Fruit fly (Drosophila melanogaster) whole organism, embryonic: ENCODE results near the gene asf1.
A peak's percentile ranks its signal among the peaks of the same experiment; 100 is the strongest.

Experiments used
- CG11085 ChIP-seq: fragments of 200-800 bp; sonication (Bioruptor generic); IDR thresholded peaks from 2 replicates; pipeline ENCODE4 v1.3.6; 2022; ENCODE audit warnings: missing biosample characterization, missing genetic modification characterization
- CG12155 ChIP-seq: fragments of 200-800 bp; sonication (Bioruptor generic); optimal IDR thresholded peaks from 3 replicates; lab custom pipeline; 2016; ENCODE audit warnings: missing biosample characterization, missing genetic modification characterization
- CG1529 ChIP-seq: fragments of 200-800 bp; sonication (Bioruptor generic); optimal IDR thresholded peaks from 3 replicates; lab custom pipeline; 2018; ENCODE audit warnings: missing biosample characterization, missing genetic modification characterization
- CG1603 ChIP-seq: fragments of 200-800 bp; sonication (Bioruptor generic); optimal IDR thresholded peaks from 2 replicates; lab custom pipeline; 2019; ENCODE audit warnings: missing biosample characterization, mild to moderate bottlenecking, missing genetic modification characterization, moderate library complexity
- CG16779 ChIP-seq: fragments of 200-800 bp; sonication (Bioruptor generic); IDR thresholded peaks from 2 replicates; pipeline ENCODE4 v1.3.6; 2022; ENCODE audit warnings: missing biosample characterization, missing genetic modification characterization
- CG17359 ChIP-seq: fragments of 200-800 bp; sonication (Bioruptor generic); optimal IDR thresholded peaks from 3 replicates; lab custom pipeline; 2018; ENCODE audit warnings: missing biosample characterization, mild to moderate bottlenecking, missing genetic modification characterization, moderate library complexity
- CG17802 ChIP-seq: fragments of 200-800 bp; sonication (Bioruptor generic); optimal IDR thresholded peaks from 2 replicates; lab custom pipeline; 2018; ENCODE audit warnings: missing biosample characterization, mild to moderate bottlenecking, missing genetic modification characterization, moderate library complexity
- CG3407 ChIP-seq: fragments of 200-800 bp; sonication (Bioruptor generic); optimal IDR thresholded peaks from 2 replicates; lab custom pipeline; 2018; ENCODE audit warnings: missing biosample characterization, mild to moderate bottlenecking, missing genetic modification characterization
- CG4328 ChIP-seq: fragments of 200-800 bp; sonication (Bioruptor generic); optimal IDR thresholded peaks from 3 replicates; lab custom pipeline; 2017; ENCODE audit warnings: missing biosample characterization, missing genetic modification reagents, missing genetic modification characterization
- CG6765 ChIP-seq: fragments of 200-800 bp; sonication (Bioruptor generic); optimal IDR thresholded peaks from 3 replicates; lab custom pipeline; 2017; ENCODE audit warnings: missing biosample characterization, mild to moderate bottlenecking, missing genetic modification characterization
- CG6854 ChIP-seq: fragments of 200-800 bp; sonication (Bioruptor generic); optimal IDR thresholded peaks from 3 replicates; lab custom pipeline; 2017; ENCODE audit warnings: missing biosample characterization, mild to moderate bottlenecking, missing genetic modification characterization
- CG7963 ChIP-seq: fragments of 200-800 bp; sonication (Bioruptor generic); IDR thresholded peaks from 3 replicates; pipeline ENCODE4 v1.3.6; 2022; ENCODE audit warnings: missing biosample characterization, missing genetic modification characterization; ENCODE audit not compliant: partially characterized antibody
- CG9727 ChIP-seq: fragments of 200-800 bp; sonication (Bioruptor generic); optimal IDR thresholded peaks from 3 replicates; lab custom pipeline; 2017; ENCODE audit warnings: missing biosample characterization, mild to moderate bottlenecking, missing genetic modification characterization
- CG9932 ChIP-seq: fragments of 200-800 bp; sonication (Bioruptor generic); IDR thresholded peaks from 2 replicates; pipeline ENCODE4 v1.3.6; 2022; ENCODE audit warnings: missing biosample characterization, missing genetic modification characterization
- Camta ChIP-seq: fragments of 200-800 bp; sonication (Bioruptor generic); optimal IDR thresholded peaks from 2 replicates; lab custom pipeline; 2016; ENCODE audit warnings: missing biosample characterization, missing genetic modification characterization
- Chrac-16 ChIP-seq: fragments of 200-800 bp; sonication (Bioruptor generic); optimal IDR thresholded peaks from 3 replicates; lab custom pipeline; 2016; ENCODE audit warnings: missing biosample characterization, missing genetic modification characterization
- Dip3 ChIP-seq: fragments of 200-800 bp; sonication (Bioruptor generic); optimal IDR thresholded peaks from 3 replicates; lab custom pipeline; 2016; ENCODE audit warnings: missing biosample characterization, missing genetic modification characterization
- HLH3B ChIP-seq: fragments of 200-800 bp; sonication (Bioruptor generic); IDR thresholded peaks from 2 replicates; pipeline ENCODE4 v1.3.6; 2022; ENCODE audit warnings: missing biosample characterization, missing genetic modification characterization
- HLH4C ChIP-seq: fragments of 200-800 bp; sonication (Bioruptor generic); IDR thresholded peaks from 3 replicates; pipeline ENCODE4 v1.3.6; 2022; ENCODE audit warnings: missing biosample characterization, missing genetic modification characterization; ENCODE audit not compliant: partially characterized antibody
- Hand ChIP-seq: fragments of 200-800 bp; sonication (Bioruptor generic); optimal IDR thresholded peaks from 2 replicates; lab custom pipeline; 2017; ENCODE audit warnings: mild to moderate bottlenecking, missing biosample characterization, missing genetic modification reagents, missing genetic modification characterization
- Hr39 ChIP-seq: fragments of >200 bp; optimal IDR thresholded peaks from 2 replicates; lab custom pipeline; 2017
- MESR4 ChIP-seq: fragments of 200-800 bp; sonication (Bioruptor generic); optimal IDR thresholded peaks from 2 replicates; lab custom pipeline; 2018; ENCODE audit warnings: missing biosample characterization, mild to moderate bottlenecking, missing genetic modification characterization, moderate library complexity
- Meics ChIP-seq: fragments of 200-800 bp; sonication (Bioruptor generic); optimal IDR thresholded peaks from 2 replicates; lab custom pipeline; 2017; ENCODE audit warnings: missing biosample characterization, mild to moderate bottlenecking, missing genetic modification characterization
- NC2β ChIP-seq: fragments of 200-800 bp; sonication (Bioruptor generic); optimal IDR thresholded peaks from 2 replicates; lab custom pipeline; 2016; ENCODE audit warnings: missing biosample characterization, missing genetic modification characterization
- Nf-YB ChIP-seq: fragments of 200-800 bp; sonication (Bioruptor generic); optimal IDR thresholded peaks from 3 replicates; lab custom pipeline; 2019; ENCODE audit warnings: missing biosample characterization, mild to moderate bottlenecking, missing genetic modification characterization, moderate library complexity
- Optix ChIP-seq: fragments of 200-800 bp; sonication (Bioruptor generic); IDR thresholded peaks from 3 replicates; pipeline ENCODE4 v1.3.6; 2022; ENCODE audit warnings: missing biosample characterization, missing genetic modification characterization
- Ptx1 ChIP-seq: fragments of 200-800 bp; sonication (Bioruptor generic); IDR thresholded peaks from 2 replicates; pipeline ENCODE4 v1.3.6; 2022; ENCODE audit warnings: missing biosample characterization, missing genetic modification characterization
- Spps ChIP-seq: fragments of 200-800 bp; sonication (Bioruptor generic); optimal IDR thresholded peaks from 2 replicates; lab custom pipeline; 2018; ENCODE audit warnings: missing biosample characterization, mild to moderate bottlenecking, missing genetic modification characterization
- Ssrp ChIP-seq: fragments of 200-800 bp; sonication (Bioruptor generic); optimal IDR thresholded peaks from 2 replicates; lab custom pipeline; 2018; ENCODE audit warnings: missing biosample characterization, mild to moderate bottlenecking, missing genetic modification characterization, moderate library complexity
- ash1 ChIP-seq: fragments of 200-800 bp; sonication (Bioruptor generic); optimal IDR thresholded peaks from 2 replicates; lab custom pipeline; 2018; ENCODE audit warnings: missing biosample characterization, mild to moderate bottlenecking, missing genetic modification characterization
- cwo ChIP-seq: fragments of 200-800 bp; sonication (Bioruptor generic); optimal IDR thresholded peaks from 3 replicates; lab custom pipeline; 2017; ENCODE audit warnings: missing biosample characterization, missing genetic modification characterization, mild to moderate bottlenecking, moderate library complexity, missing genetic modification reagents
- da ChIP-seq: fragments of 200-800 bp; sonication (Bioruptor generic); optimal IDR thresholded peaks from 2 replicates; lab custom pipeline; 2016; ENCODE audit warnings: missing biosample characterization, missing genetic modification characterization
- dmrt99B ChIP-seq: fragments of 200-800 bp; sonication (Bioruptor generic); optimal IDR thresholded peaks from 2 replicates; lab custom pipeline; 2018; ENCODE audit warnings: missing biosample characterization, mild to moderate bottlenecking, missing genetic modification characterization, moderate library complexity
- en ChIP-seq: fragments of 200-800 bp; sonication (Bioruptor generic); optimal IDR thresholded peaks from 2 replicates; lab custom pipeline; 2016; ENCODE audit warnings: missing biosample characterization, missing genetic modification characterization
- exex ChIP-seq: fragments of 200-800 bp; sonication (Bioruptor generic); optimal IDR thresholded peaks from 4 replicates; lab custom pipeline; 2018; ENCODE audit warnings: missing biosample characterization, mild to moderate bottlenecking, missing genetic modification characterization, moderate library complexity
- gfzf ChIP-seq: fragments of 200-800 bp; sonication (Bioruptor generic); optimal IDR thresholded peaks from 2 replicates; lab custom pipeline; 2016; ENCODE audit warnings: missing biosample characterization, mild to moderate bottlenecking, missing genetic modification characterization, moderate library complexity
- grn ChIP-seq: fragments of 200-800 bp; sonication (Bioruptor generic); optimal IDR thresholded peaks from 3 replicates; lab custom pipeline; 2017; ENCODE audit warnings: missing biosample characterization, missing genetic modification characterization
- kah ChIP-seq: fragments of 200-800 bp; sonication (Bioruptor generic); optimal IDR thresholded peaks from 2 replicates; lab custom pipeline; 2018; ENCODE audit warnings: missing biosample characterization, mild to moderate bottlenecking, missing genetic modification characterization
- pfk ChIP-seq: fragments of 200-800 bp; sonication (Bioruptor generic); optimal IDR thresholded peaks from 2 replicates; lab custom pipeline; 2018; ENCODE audit warnings: missing biosample characterization, mild to moderate bottlenecking, missing genetic modification characterization, moderate library complexity
- phol ChIP-seq: fragments of 200-800 bp; sonication (Bioruptor generic); optimal IDR thresholded peaks from 3 replicates; lab custom pipeline; 2018; ENCODE audit warnings: missing biosample characterization, mild to moderate bottlenecking, missing genetic modification characterization, moderate library complexity
- pros ChIP-seq: fragments of 200-800 bp; sonication (Bioruptor generic); optimal IDR thresholded peaks from 3 replicates; lab custom pipeline; 2019; ENCODE audit warnings: missing biosample characterization, mild to moderate bottlenecking, missing genetic modification characterization, moderate library complexity
- repo ChIP-seq: fragments of 200-800 bp; sonication (Bioruptor generic); optimal IDR thresholded peaks from 2 replicates; lab custom pipeline; 2016; ENCODE audit warnings: missing biosample characterization, missing genetic modification characterization
- sd ChIP-seq: fragments of 200-800 bp; sonication (Bioruptor generic); optimal IDR thresholded peaks from 3 replicates; lab custom pipeline; 2018; ENCODE audit warnings: missing biosample characterization, mild to moderate bottlenecking, missing genetic modification characterization, moderate library complexity
- sens ChIP-seq: fragments of 200-800 bp; sonication (Bioruptor generic); peaks from one replicate; lab custom pipeline; 2016; ENCODE audit warnings: missing biosample characterization, missing genetic modification characterization
- sob ChIP-seq: fragments of 200-800 bp; sonication (Bioruptor generic); IDR thresholded peaks from 2 replicates; pipeline ENCODE4 v1.3.6; 2022; ENCODE audit warnings: missing biosample characterization, missing genetic modification characterization
- sr ChIP-seq: fragments of 200-800 bp; sonication (Bioruptor generic); IDR thresholded peaks from 3 replicates; pipeline ENCODE4 v1.3.6; 2022; ENCODE audit warnings: missing biosample characterization, missing genetic modification characterization
- sug ChIP-seq: fragments of 200-800 bp; optimal IDR thresholded peaks from 2 replicates; lab custom pipeline; 2019; ENCODE audit warnings: missing biosample characterization, mild to moderate bottlenecking, missing genetic modification characterization, moderate library complexity
- tna ChIP-seq: fragments of 200-800 bp; sonication (Bioruptor generic); IDR thresholded peaks from 2 replicates; pipeline ENCODE4 v1.3.6; 2022; ENCODE audit warnings: missing biosample characterization, missing genetic modification characterization; ENCODE audit not compliant: partially characterized antibody
- vfl ChIP-seq: fragments of 200-800 bp; sonication (Bioruptor generic); optimal IDR thresholded peaks from 2 replicates; lab custom pipeline; 2016; ENCODE audit warnings: missing biosample characterization, missing genetic modification characterization

asf1 gene

DNA sequence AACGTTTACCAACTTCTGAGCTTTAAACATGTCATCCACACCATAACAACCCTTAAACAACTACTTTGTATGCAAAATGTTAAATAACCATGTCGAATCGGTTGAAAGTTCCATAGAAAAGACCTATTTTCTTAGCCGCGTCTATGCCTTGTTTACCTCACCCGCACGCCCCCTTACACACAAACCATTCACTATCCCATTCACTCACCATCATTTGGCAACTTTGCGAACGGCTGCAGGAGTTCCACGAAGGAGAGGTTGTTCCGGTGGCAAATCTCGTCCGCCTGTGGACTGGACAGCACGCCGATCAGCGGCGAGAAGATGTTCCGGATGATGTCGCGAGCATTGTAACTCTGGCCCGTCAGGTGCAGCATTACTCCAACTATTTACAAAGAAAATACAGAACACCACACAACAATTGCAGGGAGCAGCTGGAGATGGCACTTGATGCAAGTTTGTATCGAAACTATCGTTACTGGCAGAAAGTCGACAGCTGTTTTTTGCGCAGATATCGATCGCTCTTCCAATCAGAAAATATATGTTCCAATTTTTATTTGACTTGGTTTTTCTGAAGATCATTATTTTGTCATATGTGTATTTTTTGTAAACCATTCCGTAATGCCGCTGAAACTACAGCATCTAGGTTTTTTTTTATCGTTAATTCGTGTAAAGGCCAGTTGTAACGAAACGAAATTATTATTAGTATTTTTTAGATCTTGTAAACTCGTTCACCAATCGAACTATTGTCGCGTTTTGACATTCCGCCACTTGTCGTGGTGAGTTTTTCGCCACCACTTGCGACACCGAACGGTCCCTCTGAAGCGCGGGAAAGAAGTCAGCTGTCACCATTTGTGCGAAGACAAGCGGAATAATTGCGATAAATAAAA is at the start of gene asf1:
TSS of gene asf1 (plus strand) at position 823 of the 887 bp plus-strand sequence.
- TF ChIP-seq sob (GFP tag; lab: Robert Waterston, UW) (no peak), Camta (GFP tag; lab: Kevin White, UChicago) (no peak), exex (no peak), repo (no peak), sug (tag; lab: Kevin White, UChicago) (no peak), HLH4C (peak; percentile 64), cwo (GFP tag; lab: Kevin White, UChicago) (no peak), gfzf (peak; percentile 85), Optix (GFP tag; lab: Robert Waterston, UW) (no peak), ash1 (GFP tag; lab: Kevin White, UChicago) (no peak), tna (GFP tag; lab: Robert Waterston, UW) (peak; percentile 49; the same call in 1 of the 2 replicates), Ptx1 (GFP tag; lab: Robert Waterston, UW) (no peak), kah (GFP tag; lab: Kevin White, UChicago) (peak; percentile 17), da (GFP tag; lab: Kevin White, UChicago) (no peak), Nf-YB (GFP tag; lab: Kevin White, UChicago) (no peak), Hr39 (lab: Kevin White, UChicago) (no peak), sens (peak; percentile 77), Meics (GFP tag; lab: Kevin White, UChicago) (peak; percentile 42), en (GFP tag; lab: Kevin White, UChicago) (no peak), NC2β (peak; percentile 23), CG6854 (GFP tag; lab: Kevin White, UChicago) (no peak), CG4328 (no peak), Ssrp (tag; lab: Kevin White, UChicago) (no peak), MESR4 (GFP tag; lab: Kevin White, UChicago) (peak; percentile 85), HLH3B (peak; percentile 24; the same call in 1 of the 2 replicates), sr (GFP tag; lab: Robert Waterston, UW) (no peak), Dip3 (peak; percentile 27), grn (GFP tag; lab: Kevin White, UChicago) (no peak), Hand (no peak), pfk (GFP tag; lab: Kevin White, UChicago) (no peak), CG11085 (GFP tag; lab: Robert Waterston, UW) (no peak), CG3407 (GFP tag; lab: Kevin White, UChicago) (no peak), CG9727 (peak; percentile 31), Chrac-16 (GFP tag; lab: Kevin White, UChicago) (no peak), CG1529 (GFP tag; lab: Kevin White, UChicago) (no peak), Spps (tag; lab: Kevin White, UChicago) (no peak), CG16779 (no peak), vfl (GFP tag; lab: Kevin White, UChicago) (no peak), sd (tag; lab: Kevin White, UChicago) (no peak), CG17802 (tag; lab: Kevin White, UChicago) (no peak), CG7963 (no peak; the same call in 2 of the 3 replicates), CG17359 (tag; lab: Kevin White, UChicago) (no peak), phol (tag; lab: Kevin White, UChicago) (peak; percentile 42), CG9932 (0 out of 2 replicates have a peak, but pooled peaks have one; percentile 32), pros (GFP tag; lab: Kevin White, UChicago) (no peak), CG1603 (tag; lab: Kevin White, UChicago) (no peak), CG6765 (GFP tag; lab: Kevin White, UChicago) (no peak), dmrt99B (tag; lab: Kevin White, UChicago) (no peak), CG12155 (GFP tag; lab: Kevin White, UChicago) (peak; percentile 33)
